Worm (Caenorhabditis elegans): ENCODE data around the gene sre-20.

sre-20 gene

ce11 chrV:12763291-12763995 is 21.3 kb downstream of the sre-20 start, which contains the start of the genes abcf-1 and scc-3:
Gene abcf-1, minus strand, starts transcription at chrV:12763375.
Gene scc-3, plus strand, starts transcription at chrV:12763945.
- TF ChIP-seq bed-1 (GFP tag; IDR thresholded peaks at IDR 0.05) (no peak), lin-54 (GFP tag; optimal IDR thresholded peaks at IDR 0.05) (peak; percentile 35), tbx-9 (tag; optimal IDR thresholded peaks at IDR 0.05; ENCODE audit: borderline replicate concordance) (no peak), F55B11.4 (tag; optimal IDR thresholded peaks at IDR 0.05; ENCODE audit: borderline replicate concordance, insufficient read depth) (no peak), ZK185.1 (tag; optimal IDR thresholded peaks at IDR 0.05; ENCODE audit: poor library complexity, severe bottlenecking) (no peak), lsl-1 (GFP tag; optimal IDR thresholded peaks at IDR 0.05) (peak; percentile 77), F33H1.4 (GFP tag; IDR thresholded peaks at IDR 0.05) (peak; percentile 48), attf-3 (GFP tag; conservative IDR thresholded peaks at IDR 0.05) (peak; percentile 64), snpc-1.1 (tag; optimal IDR thresholded peaks at IDR 0.05; ENCODE audit: insufficient read depth) (peak; percentile 39), zim-3 (tag; optimal IDR thresholded peaks at IDR 0.05) (no peak), efl-1 (GFP tag; optimal IDR thresholded peaks at IDR 0.05) (peak; percentile 91), F23B12.7 (tag; optimal IDR thresholded peaks at IDR 0.05; ENCODE audit: insufficient read depth) (peak; percentile 25), madf-6 (GFP tag; IDR thresholded peaks at IDR 0.05) (peak; percentile 81; the same call in 1 of the 2 replicates), unc-62 (GFP tag; optimal IDR thresholded peaks at IDR 0.05) (no peak), hmg-1.2 (GFP tag; IDR thresholded peaks at IDR 0.05) (no peak), ztf-26 (tag; optimal IDR thresholded peaks at IDR 0.05) (no peak), cebp-1 (GFP tag; IDR thresholded peaks at IDR 0.05) (no peak), cebp-1 (tag; optimal IDR thresholded peaks at IDR 0.05) (peak; percentile 80), snpc-3.4 (tag; optimal IDR thresholded peaks at IDR 0.05) (peak; percentile 42), ccch-3 (GFP tag; optimal IDR thresholded peaks at IDR 0.05) (no peak), lin-40 (tag; optimal IDR thresholded peaks at IDR 0.05) (no peak), ceh-91 (GFP tag; IDR thresholded peaks at IDR 0.05) (peak; percentile 61), mxl-1 (tag; optimal IDR thresholded peaks at IDR 0.05) (no peak), D2030.7 (GFP tag; IDR thresholded peaks at IDR 0.05) (0 out of 2 replicates have a peak, but pooled peaks have one; percentile 35), snpc-1.3 (tag; optimal IDR thresholded peaks at IDR 0.05; ENCODE audit: insufficient read depth) (peak; percentile 71), nhr-27 (tag; optimal IDR thresholded peaks at IDR 0.05) (no peak), dox-1 (GFP tag; IDR thresholded peaks at IDR 0.05) (0 out of 2 replicates have a peak, but pooled peaks have one; percentile 14), madf-8 (GFP tag; conservative IDR thresholded peaks at IDR 0.05) (peak; percentile 60), snpc-4 (GFP tag; optimal IDR thresholded peaks at IDR 0.05) (no peak), snpc-4 (tag; optimal IDR thresholded peaks at IDR 0.05) (peak in 1 of 4 experiments; percentile 43), aptf-2 (GFP tag; conservative IDR thresholded peaks at IDR 0.05) (no peak), lir-1 (GFP tag; conservative IDR thresholded peaks at IDR 0.05) (no peak), tbp1 (GFP tag; optimal IDR thresholded peaks at IDR 0.05) (peak; percentile 15), xnd-1 (tag; optimal IDR thresholded peaks at IDR 0.05) (peak; percentile 10), dpl-1 (GFP tag; optimal IDR thresholded peaks at IDR 0.05) (peak; percentile 51), cebp-2 (GFP tag; IDR thresholded peaks at IDR 0.05) (no peak), hsf-1 (GFP tag; IDR thresholded peaks at IDR 0.05) (no peak)

ce11 chrV:12760913-12761312 is 23.8 kb downstream of the sre-20 start, which contains the start of gene F18E2.15:
Gene F18E2.15, minus strand, starts transcription at chrV:12761013.
- TF ChIP-seq unc-62 (GFP tag; optimal IDR thresholded peaks at IDR 0.05) (no peak), ztf-22 (GFP tag; optimal IDR thresholded peaks at IDR 0.05) (no peak), C06A6.2 (GFP tag; conservative IDR thresholded peaks at IDR 0.05) (no peak), ztf-18 (tag; optimal IDR thresholded peaks at IDR 0.05) (no peak)
